Fruit fly (Drosophila melanogaster): ENCODE results near the gene CG34347.

CG34347 gene

dm6 chr3R:31381216-31381688, 70.3 kb downstream of the CG34347 start (continued):
- TF ChIP-seq fd59A (GFP tag; optimal IDR thresholded peaks at IDR 0.05) = peak; percentile 39
- TF ChIP-seq Lpt (GFP tag; optimal IDR thresholded peaks at IDR 0.05) = no peak
- TF ChIP-seq CG11294 (GFP tag; IDR thresholded peaks at IDR 0.05) = peak; percentile 49; the same call in 1 of the 2 replicates
- TF ChIP-seq cyc (GFP tag; optimal IDR thresholded peaks at IDR 0.05) = peak; percentile 48
- peak; percentile 32 for TF ChIP-seq CG10669 (GFP tag; optimal IDR thresholded peaks at IDR 0.05)
- peak; percentile 65 for TF ChIP-seq CG8632 (GFP tag; optimal IDR thresholded peaks at IDR 0.05)
- TF ChIP-seq Gug (GFP tag; IDR thresholded peaks at IDR 0.05) = peak; percentile 53; the same call in 1 of the 2 replicates
- peak; percentile 12 for TF ChIP-seq CG6808 (GFP tag; optimal IDR thresholded peaks at IDR 0.05)
- TF ChIP-seq vri (GFP tag; optimal IDR thresholded peaks at IDR 0.05) = peak; percentile 31
- no peak for TF ChIP-seq spab (GFP tag; optimal IDR thresholded peaks at IDR 0.05)
- TF ChIP-seq CG16779 (tag; optimal IDR thresholded peaks at IDR 0.05) = peak; percentile 61
- no peak for TF ChIP-seq fd85E (GFP tag; optimal IDR thresholded peaks at IDR 0.05)
- peak; percentile 21 for TF ChIP-seq fkh (GFP tag; optimal IDR thresholded peaks at IDR 0.05)
- TF ChIP-seq pdm3 (GFP tag; optimal IDR thresholded peaks at IDR 0.05) = peak; percentile 68
- peak; percentile 27 for TF ChIP-seq CG6792 (GFP tag; optimal IDR thresholded peaks at IDR 0.05)
- no peak for TF ChIP-seq CG11762 (GFP tag; optimal IDR thresholded peaks at IDR 0.05; ENCODE audit: insufficient read depth)
- TF ChIP-seq CG34406 (GFP tag; optimal IDR thresholded peaks at IDR 0.05) = peak; percentile 74
- peak; percentile 57 for TF ChIP-seq CG10631 (GFP tag; optimal IDR thresholded peaks at IDR 0.05)

- TF ChIP-seq cyc (GFP tag; optimal IDR thresholded peaks at IDR 0.05) = no peak
- TF ChIP-seq CG8632 (GFP tag; optimal IDR thresholded peaks at IDR 0.05) = no peak
- peak; percentile 6 for TF ChIP-seq Eip78C (GFP tag)
- TF ChIP-seq svp (GFP tag) = peak; percentile 80
- TF ChIP-seq Ets96B (tag; optimal IDR thresholded peaks at IDR 0.05) = no peak
- TF ChIP-seq CG4318 (GFP tag; optimal IDR thresholded peaks at IDR 0.05) = no peak
- no peak for TF ChIP-seq CG15336 (GFP tag; IDR thresholded peaks at IDR 0.05)
- TF ChIP-seq spab (GFP tag; optimal IDR thresholded peaks at IDR 0.05) = no peak
- no peak for TF ChIP-seq Ets21C (GFP tag; optimal IDR thresholded peaks at IDR 0.05)
- TF ChIP-seq CG6854 (GFP tag; optimal IDR thresholded peaks at IDR 0.05) = peak; percentile 17
- no peak for TF ChIP-seq CG31627 (GFP tag; optimal IDR thresholded peaks at IDR 0.05)
- no peak for TF ChIP-seq CG6276 (GFP tag; optimal IDR thresholded peaks at IDR 0.05)
- no peak for TF ChIP-seq lz (GFP tag; optimal IDR thresholded peaks at IDR 0.05)
- no peak for TF ChIP-seq CG11294 (GFP tag; IDR thresholded peaks at IDR 0.05)
- TF ChIP-seq acj6 (GFP tag; optimal IDR thresholded peaks at IDR 0.05) = no peak
- no peak for TF ChIP-seq CG34406 (GFP tag; optimal IDR thresholded peaks at IDR 0.05)
- TF ChIP-seq vri (GFP tag; optimal IDR thresholded peaks at IDR 0.05) = peak; percentile 31
Measured at dm6 chr3R:31381861-31382260, 70.9 kb downstream of the CG34347 start, which contains the start of gene CG1607. TSS of gene CG1607 (plus strand) at chr3R:31382109.

dm6 chr3R:31384108-31384507, 73.2 kb downstream of the CG34347 start:
- peak; percentile 98 for TF ChIP-seq CG34406 (GFP tag; optimal IDR thresholded peaks at IDR 0.05)
- peak; percentile 98 for TF ChIP-seq CG11294 (GFP tag; IDR thresholded peaks at IDR 0.05)
- TF ChIP-seq spab (GFP tag; optimal IDR thresholded peaks at IDR 0.05) = peak; percentile 90
- TF ChIP-seq lz (GFP tag; optimal IDR thresholded peaks at IDR 0.05) = peak; percentile 100
- peak; percentile 98 for TF ChIP-seq OdsH (GFP tag; optimal IDR thresholded peaks at IDR 0.05)
- peak; percentile 99 for TF ChIP-seq cyc (GFP tag; optimal IDR thresholded peaks at IDR 0.05)
- peak; percentile 99 for TF ChIP-seq Eip75B (GFP tag; optimal IDR thresholded peaks at IDR 0.05)
- TF ChIP-seq CG10631 (GFP tag; optimal IDR thresholded peaks at IDR 0.05) = peak; percentile 99
- TF ChIP-seq CG11902 (GFP tag; optimal IDR thresholded peaks at IDR 0.05) = peak; percentile 97
- peak; percentile 99 for TF ChIP-seq CG6792 (GFP tag; optimal IDR thresholded peaks at IDR 0.05)
- TF ChIP-seq Lpt (GFP tag; optimal IDR thresholded peaks at IDR 0.05) = peak; percentile 96
- peak; percentile 83 for TF ChIP-seq CG6808 (GFP tag; optimal IDR thresholded peaks at IDR 0.05)
- TF ChIP-seq CG6163 (GFP tag; IDR thresholded peaks at IDR 0.05) = peak; percentile 98
- TF ChIP-seq CG15336 (GFP tag; IDR thresholded peaks at IDR 0.05) = peak; percentile 96
- TF ChIP-seq svp (GFP tag) = peak; percentile 100
- peak; percentile 99 for TF ChIP-seq dac (GFP tag; optimal IDR thresholded peaks at IDR 0.05)
- peak; percentile 99 for TF ChIP-seq Ets21C (GFP tag; optimal IDR thresholded peaks at IDR 0.05)
- TF ChIP-seq fkh (GFP tag; optimal IDR thresholded peaks at IDR 0.05) = peak; percentile 66
- TF ChIP-seq CG3919 (GFP tag; optimal IDR thresholded peaks at IDR 0.05) = peak; percentile 98
- TF ChIP-seq vri (GFP tag; optimal IDR thresholded peaks at IDR 0.05) = peak; percentile 98
- peak; percentile 99 for TF ChIP-seq Met (GFP tag; optimal IDR thresholded peaks at IDR 0.05)
- peak; percentile 99 for TF ChIP-seq CG32006 (GFP tag; optimal IDR thresholded peaks at IDR 0.05)
- TF ChIP-seq net (GFP tag; optimal IDR thresholded peaks at IDR 0.05) = peak; percentile 98
- peak; percentile 98 for TF ChIP-seq Sox15 (GFP tag; optimal IDR thresholded peaks at IDR 0.05)
- TF ChIP-seq Eip78C (GFP tag) = peak; percentile 99
- TF ChIP-seq Sox102F (GFP tag; optimal IDR thresholded peaks at IDR 0.05) = peak; percentile 99
- TF ChIP-seq topi (GFP tag; optimal IDR thresholded peaks at IDR 0.05) = peak; percentile 99
- peak; percentile 93 for TF ChIP-seq fd85E (GFP tag; optimal IDR thresholded peaks at IDR 0.05)
- peak; percentile 100 for TF ChIP-seq esn (GFP tag; optimal IDR thresholded peaks at IDR 0.05)
- peak; percentile 97 for TF ChIP-seq CG4318 (GFP tag; optimal IDR thresholded peaks at IDR 0.05)
- peak; percentile 71 to 86 for TF ChIP-seq ss (GFP tag; optimal IDR thresholded peaks at IDR 0.05)
- peak; percentile 89 for TF ChIP-seq fd59A (GFP tag; optimal IDR thresholded peaks at IDR 0.05)
- no peak for TF ChIP-seq Hr38 (GFP tag; optimal IDR thresholded peaks at IDR 0.05)
- TF ChIP-seq CG10669 (GFP tag; optimal IDR thresholded peaks at IDR 0.05) = peak; percentile 92
- peak; percentile 99 for TF ChIP-seq CG31627 (GFP tag; optimal IDR thresholded peaks at IDR 0.05)
